Worm (Caenorhabditis elegans) whole organism, L4 larva: Measurements from ENCODE around the gene ptr-14.

ENCODE experiments used
- ZK546.5 ChIP-seq, 2 experiments: sonication (generic microtip); optimal IDR thresholded peaks; 2 replicates each; lab custom pipeline; 2017; ENCODE audit warnings: missing biosample characterization in 2 of 2, missing genetic modification characterization in 2 of 2
- aha-1 ChIP-seq: fragments of 150-350 bp; peaks from one replicate; lab custom pipeline; 2014; ENCODE audit warnings: missing biosample characterization, missing genetic modification characterization
- ama-1 ChIP-seq: fragments of 150-350 bp; optimal IDR thresholded peaks from 2 replicates; lab custom pipeline; 2014; ENCODE audit warnings: inconsistent platforms, mixed read lengths
- lin-15B ChIP-seq: fragments of 150-350 bp; sonication (generic microtip); optimal IDR thresholded peaks from 3 replicates; lab custom pipeline; 2014; ENCODE audit warnings: missing biosample characterization, missing genetic modification characterization
- nhr-11 ChIP-seq: fragments of 150-350 bp; optimal IDR thresholded peaks from 2 replicates; lab custom pipeline; 2014; ENCODE audit warnings: missing biosample characterization, missing genetic modification characterization
- skn-1 ChIP-seq: fragments of 150-350 bp; optimal IDR thresholded peaks from 2 replicates; lab custom pipeline; 2014; ENCODE audit warnings: missing biosample characterization, missing genetic modification characterization
- snpc-4 ChIP-seq: fragments of 150-350 bp; optimal IDR thresholded peaks from 2 replicates; lab custom pipeline; 2014; ENCODE audit warnings: missing biosample characterization, missing genetic modification characterization
- unc-39 ChIP-seq: sonication (generic microtip); optimal IDR thresholded peaks from 2 replicates; lab custom pipeline; 2017; ENCODE audit warnings: missing biosample characterization, missing genetic modification characterization
- unc-62 ChIP-seq, 3 experiments: fragments of 150-350 bp in 1 of 3; sonication (generic microtip); optimal IDR thresholded peaks in 2 of 3; peaks in 1 of 3; 1 replicate in 1 of 3; 2 replicates in 2 of 3; lab custom pipeline; 2014 to 2017; ENCODE audit warnings: missing biosample characterization in 3 of 3, missing genetic modification characterization in 3 of 3, missing genetic modification reagents in 3 of 3, missing genotype in 1 of 3

DNA sequence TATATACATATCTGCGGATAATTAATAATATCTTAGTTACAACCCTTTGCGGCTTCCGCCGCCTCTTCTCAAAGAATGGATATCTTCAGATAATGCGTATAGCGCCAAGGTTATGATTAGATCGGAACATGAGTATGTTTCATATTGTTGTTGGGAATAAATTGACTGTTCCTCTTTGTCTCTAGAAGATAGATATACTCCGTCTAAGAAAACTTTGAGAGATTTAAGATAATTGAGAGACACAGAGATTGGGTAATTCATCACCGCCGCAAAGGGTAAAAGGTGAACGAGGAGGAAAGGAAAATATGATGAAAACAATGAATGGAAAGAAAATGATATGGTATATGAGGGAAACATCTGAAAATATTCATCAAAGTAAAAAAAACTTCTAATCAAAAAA lies 38.6 kb upstream of the ptr-14 start:
- TF ChIP-seq unc-39 (tag; lab: Kevin White, UChicago) (no peak), skn-1 (tag; lab: Kevin White, UChicago) (no peak), ama-1 (lab: Kevin White, UChicago) (no peak), snpc-4 (tag; lab: Kevin White, UChicago) (no peak), nhr-11 (tag; lab: Kevin White, UChicago) (no peak), ZK546.5 (tag; optimal IDR thresholded peaks at IDR 0.05; lab: Kevin White, UChicago) (no peak), aha-1 (tag; lab: Kevin White, UChicago) (no peak), lin-15B (no peak), unc-62 (GFP tag; optimal IDR thresholded peaks at IDR 0.05 in 1 of 2; lab: Kevin White, UChicago) (peak in 1 of 2 experiments; percentile 24), unc-62 (tag; optimal IDR thresholded peaks at IDR 0.05; lab: Kevin White, UChicago) (no peak)
